Worm (Caenorhabditis elegans): Measurements from ENCODE around the gene cup-14.

ce11 chrII:13846018-13846417 lies 26.0 kb downstream of the cup-14 start:
- no peak for TF ChIP-seq flt-1 (GFP tag; IDR thresholded peaks at IDR 0.05)
- no peak for TF ChIP-seq ztf-23 (GFP tag; IDR thresholded peaks at IDR 0.05)
- TF ChIP-seq tab-1 (GFP tag; IDR thresholded peaks at IDR 0.05) = no peak
- no peak for TF ChIP-seq ref-1 (GFP tag; conservative IDR thresholded peaks at IDR 0.05)
- TF ChIP-seq cog-1 (tag; optimal IDR thresholded peaks at IDR 0.05) = no peak
- no peak for TF ChIP-seq med-1 (GFP tag; optimal IDR thresholded peaks at IDR 0.05; ENCODE audit: insufficient read depth)
- no peak for TF ChIP-seq ztf-29 (GFP tag; IDR thresholded peaks at IDR 0.05)
